Worm (Caenorhabditis elegans): Measurements from ENCODE around the gene Y53F4B.51.

Y53F4B.51 gene

DNA sequence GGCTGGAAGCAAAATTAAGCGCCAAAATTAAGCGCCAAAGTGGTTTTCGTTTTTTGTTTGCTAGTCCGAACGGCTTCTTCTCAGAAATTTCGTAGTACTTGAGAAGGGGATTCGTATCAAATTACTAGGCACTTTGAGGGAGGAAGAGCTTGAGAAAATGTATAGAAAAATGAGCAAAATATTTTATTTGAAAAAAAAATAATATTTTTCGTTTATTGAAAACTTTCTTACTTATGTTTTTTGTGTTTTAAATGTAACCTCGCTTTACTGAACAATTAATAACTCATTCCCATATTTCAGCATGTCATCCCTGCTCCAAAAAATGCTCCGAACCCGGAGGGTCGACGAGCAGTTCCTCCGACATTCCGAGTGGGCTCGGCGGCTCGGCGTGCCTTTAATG is 4.7 kb upstream of the Y53F4B.51 start, which contains the start of gene Y53F4B.12:
TSS of gene Y53F4B.12 (plus strand) at position 301 of the 400 bp plus-strand sequence.
- TF ChIP-seq hmbx-1 (tag; optimal IDR thresholded peaks at IDR 0.05) = no peak
- no peak for TF ChIP-seq sea-1 (GFP tag; conservative IDR thresholded peaks at IDR 0.05)
- no peak for TF ChIP-seq ets-7 (tag; optimal IDR thresholded peaks at IDR 0.05)
- no peak for TF ChIP-seq F13C5.2 (tag; optimal IDR thresholded peaks at IDR 0.05)
- no peak for TF ChIP-seq hnd-1 (tag; optimal IDR thresholded peaks at IDR 0.05)
- no peak for TF ChIP-seq ama-1 (optimal IDR thresholded peaks at IDR 0.05)
- TF ChIP-seq tra-4 (tag; optimal IDR thresholded peaks at IDR 0.05) = no peak
- no peak for TF ChIP-seq ceh-36 (tag; optimal IDR thresholded peaks at IDR 0.05)
- no peak for TF ChIP-seq B0310.2 (tag; optimal IDR thresholded peaks at IDR 0.05)
- no peak for TF ChIP-seq scrt-1 (GFP tag; IDR thresholded peaks at IDR 0.05)
- no peak for TF ChIP-seq tbx-37 (GFP tag; conservative IDR thresholded peaks at IDR 0.05)
- no peak for TF ChIP-seq flt-1 (GFP tag; IDR thresholded peaks at IDR 0.05)
- no peak for TF ChIP-seq pes-1 (GFP tag; IDR thresholded peaks at IDR 0.05)
- no peak for TF ChIP-seq hmg-4 (GFP tag; optimal IDR thresholded peaks at IDR 0.05)
- no peak for TF ChIP-seq aly-1 (tag; optimal IDR thresholded peaks at IDR 0.05)
- TF ChIP-seq ceh-13 (GFP tag; optimal IDR thresholded peaks at IDR 0.05) = no peak
- TF ChIP-seq tbx-11 (GFP tag; IDR thresholded peaks at IDR 0.05) = no peak

DNA sequence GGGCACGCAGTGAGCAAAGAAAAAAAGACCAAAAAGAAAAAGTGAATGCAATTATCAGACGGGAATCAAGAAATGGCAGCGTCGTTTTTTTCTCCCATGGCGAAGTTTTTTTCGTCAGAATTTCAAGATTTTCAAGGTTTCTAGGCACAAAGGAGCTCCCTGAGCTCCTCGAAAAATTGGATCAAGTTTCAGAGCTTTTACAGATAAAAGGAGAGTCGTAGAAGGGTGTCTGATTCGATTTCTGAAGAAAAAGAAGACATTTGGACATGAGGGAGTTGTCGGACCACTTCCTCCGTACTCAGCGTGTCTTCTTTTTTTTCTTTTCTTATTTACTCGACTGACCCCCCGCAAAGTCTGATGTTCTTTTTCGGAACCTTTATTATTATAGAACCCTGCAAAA is 1.4 kb upstream of the Y53F4B.51 start:
- TF ChIP-seq tbx-11 (GFP tag; IDR thresholded peaks at IDR 0.05) (no peak), hmg-4 (GFP tag; optimal IDR thresholded peaks at IDR 0.05) (no peak), ama-1 (optimal IDR thresholded peaks at IDR 0.05) (no peak), ets-7 (tag; optimal IDR thresholded peaks at IDR 0.05) (no peak), B0310.2 (tag; optimal IDR thresholded peaks at IDR 0.05) (no peak), aly-1 (tag; optimal IDR thresholded peaks at IDR 0.05) (no peak), hmbx-1 (tag; optimal IDR thresholded peaks at IDR 0.05) (no peak), F13C5.2 (tag; optimal IDR thresholded peaks at IDR 0.05) (no peak), ceh-13 (GFP tag; optimal IDR thresholded peaks at IDR 0.05) (no peak), sea-1 (GFP tag; conservative IDR thresholded peaks at IDR 0.05) (no peak), pes-1 (GFP tag; IDR thresholded peaks at IDR 0.05) (no peak), scrt-1 (GFP tag; IDR thresholded peaks at IDR 0.05) (no peak), tra-4 (tag; optimal IDR thresholded peaks at IDR 0.05) (no peak), ceh-36 (tag; optimal IDR thresholded peaks at IDR 0.05) (no peak), tbx-37 (GFP tag; conservative IDR thresholded peaks at IDR 0.05) (no peak), hnd-1 (tag; optimal IDR thresholded peaks at IDR 0.05) (no peak)

DNA sequence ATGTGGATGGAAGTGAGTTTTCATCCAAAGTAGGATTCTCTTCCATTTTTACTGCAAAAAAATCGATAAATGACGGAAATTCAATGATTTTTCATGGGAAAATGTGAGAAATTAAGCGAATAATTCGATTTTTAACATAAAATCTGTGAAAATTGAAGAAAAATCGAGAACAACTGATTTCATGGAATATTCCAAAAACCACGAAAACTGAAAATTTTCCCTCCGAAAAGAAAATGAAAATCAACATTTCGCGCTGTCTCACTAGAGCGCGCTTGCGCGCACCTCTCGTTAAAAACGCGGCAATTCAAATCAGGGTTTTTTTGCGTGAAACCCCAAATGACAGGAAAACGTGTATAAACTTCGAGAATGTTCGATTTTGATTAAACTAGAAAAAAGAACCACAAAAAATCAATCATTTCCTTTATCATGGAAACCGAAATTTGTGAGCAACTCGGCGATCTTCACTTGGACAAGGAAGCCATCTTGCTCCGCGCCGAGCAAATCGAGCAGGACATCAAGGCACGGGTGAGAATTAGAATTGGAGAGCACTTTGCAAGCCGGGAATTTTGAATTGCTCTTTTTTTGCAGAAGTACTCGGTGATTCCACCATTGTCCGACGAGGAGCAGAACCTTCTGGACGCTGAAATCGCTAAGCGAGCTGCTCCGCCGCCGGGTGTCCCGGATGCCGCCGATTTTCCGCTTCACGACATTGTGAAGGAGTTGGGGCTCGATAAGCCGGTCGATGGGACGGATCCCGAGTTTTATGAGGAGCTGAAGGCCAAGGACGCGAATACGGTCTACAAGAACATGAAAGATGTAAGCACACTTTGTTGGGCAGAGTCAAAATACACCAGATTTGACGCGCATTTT is 3.6 kb downstream of the Y53F4B.51 start, which contains the start of the genes Y53F4B.9 and Y53F4B.11:
TSS of gene Y53F4B.9 (minus strand) at position 51 of the 870 bp plus-strand sequence.
TSS of gene Y53F4B.11 (plus strand) at position 383 of the 870 bp plus-strand sequence.
- TF ChIP-seq hmg-4 (GFP tag; optimal IDR thresholded peaks at IDR 0.05) (no peak), ets-7 (tag; optimal IDR thresholded peaks at IDR 0.05) (no peak), hmbx-1 (tag; optimal IDR thresholded peaks at IDR 0.05) (no peak), hnd-1 (tag; optimal IDR thresholded peaks at IDR 0.05) (no peak), scrt-1 (GFP tag; IDR thresholded peaks at IDR 0.05) (no peak), ama-1 (optimal IDR thresholded peaks at IDR 0.05) (no peak), ceh-13 (GFP tag; optimal IDR thresholded peaks at IDR 0.05) (no peak), pes-1 (GFP tag; IDR thresholded peaks at IDR 0.05) (no peak), flt-1 (GFP tag; IDR thresholded peaks at IDR 0.05) (no peak), tbx-37 (GFP tag; conservative IDR thresholded peaks at IDR 0.05) (peak; percentile 44; the same call in 1 of the 2 replicates), ceh-36 (tag; optimal IDR thresholded peaks at IDR 0.05) (no peak), sea-1 (GFP tag; conservative IDR thresholded peaks at IDR 0.05) (peak; percentile 19; the same call in 1 of the 2 replicates), F13C5.2 (tag; optimal IDR thresholded peaks at IDR 0.05) (peak; percentile 35), tra-4 (tag; optimal IDR thresholded peaks at IDR 0.05) (no peak), aly-1 (tag; optimal IDR thresholded peaks at IDR 0.05) (no peak), B0310.2 (tag; optimal IDR thresholded peaks at IDR 0.05) (no peak), tbx-11 (GFP tag; IDR thresholded peaks at IDR 0.05) (no peak)

DNA sequence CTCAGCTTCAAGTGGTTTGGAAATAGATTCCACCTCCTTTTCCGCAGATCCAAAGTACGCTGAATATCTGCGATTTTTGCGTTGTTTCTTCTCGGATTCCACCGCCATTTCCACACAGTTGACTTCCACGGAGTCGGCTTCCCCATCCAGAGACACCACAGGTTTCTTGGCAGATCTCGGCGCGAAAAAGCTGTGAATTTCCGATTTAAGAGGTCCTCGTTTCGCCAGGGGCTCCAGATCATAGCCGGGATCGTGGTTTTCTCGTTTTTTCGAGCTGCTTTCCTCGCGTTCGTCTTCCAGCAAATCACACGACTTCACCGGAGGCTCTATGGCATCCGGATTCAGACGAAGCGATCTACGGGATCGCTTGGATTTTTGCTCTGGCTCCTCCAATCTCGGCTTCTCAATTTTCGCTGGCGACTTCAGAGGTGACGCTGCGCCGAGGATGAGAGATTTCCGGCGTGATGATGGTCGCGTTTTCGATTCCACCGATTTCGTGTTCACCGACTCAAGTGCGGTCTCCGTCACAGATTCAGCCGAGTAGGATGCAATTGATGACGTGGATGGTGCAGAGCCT is 5.7 kb downstream of the Y53F4B.51 start:
- TF ChIP-seq sea-1 (GFP tag; conservative IDR thresholded peaks at IDR 0.05) (no peak), pes-1 (GFP tag; IDR thresholded peaks at IDR 0.05) (0 out of 2 replicates have a peak, but pooled peaks have one; percentile 23), B0310.2 (tag; optimal IDR thresholded peaks at IDR 0.05) (no peak)

DNA sequence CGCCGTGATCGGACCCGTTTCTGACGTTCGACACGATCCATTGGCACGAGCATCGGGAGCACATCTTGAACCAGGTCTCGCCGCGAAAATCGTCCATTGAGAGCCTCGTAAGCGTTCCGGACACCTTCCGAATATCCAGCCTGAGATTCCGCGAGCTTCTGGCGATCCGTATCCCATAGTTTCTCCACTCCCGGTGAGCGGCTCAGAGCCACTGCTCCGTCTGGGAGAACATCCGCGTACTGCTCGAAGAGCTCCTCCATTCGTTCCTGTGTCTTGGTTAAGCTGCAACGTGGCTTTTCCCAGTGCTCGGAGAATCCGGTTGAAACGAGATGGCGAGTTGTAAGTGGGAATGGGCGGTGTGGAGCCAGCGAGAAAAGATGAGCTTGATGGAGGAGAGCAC is 9.1 kb downstream of the Y53F4B.51 start:
- TF ChIP-seq ceh-13 (GFP tag; optimal IDR thresholded peaks at IDR 0.05) = no peak
- TF ChIP-seq tbx-11 (GFP tag; IDR thresholded peaks at IDR 0.05) = no peak
- TF ChIP-seq B0310.2 (tag; optimal IDR thresholded peaks at IDR 0.05) = no peak

DNA sequence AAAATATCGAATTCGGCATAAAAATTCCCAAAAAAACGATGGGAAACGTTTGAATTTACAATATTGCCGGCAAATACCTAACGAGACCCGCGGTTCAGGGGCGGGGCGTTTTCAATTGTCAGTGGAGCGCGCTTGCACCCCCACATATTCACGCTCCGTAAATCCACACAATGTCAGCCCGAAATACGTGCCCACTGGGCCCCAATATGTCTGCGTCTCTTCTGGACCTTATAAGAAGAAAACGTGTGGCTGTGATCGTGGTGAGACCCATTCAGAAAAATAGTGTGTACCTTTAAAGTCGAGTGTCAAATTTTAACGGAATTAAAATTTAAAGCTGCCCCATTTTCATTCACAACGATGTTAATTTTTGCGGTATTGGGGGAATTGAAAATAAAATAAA is 9.7 kb downstream of the Y53F4B.51 start:
- no peak for TF ChIP-seq pes-1 (GFP tag; IDR thresholded peaks at IDR 0.05)
- no peak for TF ChIP-seq tbx-37 (GFP tag; conservative IDR thresholded peaks at IDR 0.05)
- TF ChIP-seq tra-4 (tag; optimal IDR thresholded peaks at IDR 0.05) = no peak
- no peak for TF ChIP-seq ets-7 (tag; optimal IDR thresholded peaks at IDR 0.05)
- TF ChIP-seq hnd-1 (tag; optimal IDR thresholded peaks at IDR 0.05) = no peak
- no peak for TF ChIP-seq F13C5.2 (tag; optimal IDR thresholded peaks at IDR 0.05)
- no peak for TF ChIP-seq hmbx-1 (tag; optimal IDR thresholded peaks at IDR 0.05)
- no peak for TF ChIP-seq ceh-13 (GFP tag; optimal IDR thresholded peaks at IDR 0.05)
- TF ChIP-seq scrt-1 (GFP tag; IDR thresholded peaks at IDR 0.05) = no peak
- no peak for TF ChIP-seq flt-1 (GFP tag; IDR thresholded peaks at IDR 0.05)
- TF ChIP-seq hmg-4 (GFP tag; optimal IDR thresholded peaks at IDR 0.05) = no peak

DNA sequence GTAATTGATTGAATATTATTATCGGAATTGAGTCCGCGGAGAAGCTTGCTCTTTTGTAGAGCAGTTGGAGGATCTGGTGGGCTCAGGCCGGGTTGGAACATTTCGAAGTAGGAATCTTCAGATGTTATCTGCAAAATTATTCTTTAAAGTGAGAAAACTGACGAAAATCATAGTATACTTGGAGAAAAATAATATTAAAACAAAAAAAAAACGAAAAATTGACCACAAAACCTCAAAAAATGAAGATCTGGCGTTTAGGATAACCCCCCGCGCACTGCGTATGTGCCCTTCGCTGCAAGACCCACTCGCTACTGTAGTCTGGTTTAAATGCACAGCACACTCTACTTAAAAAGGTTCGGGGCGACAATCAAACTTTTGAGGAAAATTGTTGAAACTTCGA is 10.8 kb downstream of the Y53F4B.51 start, which contains the start of gene Y53F4B.10:
TSS of gene Y53F4B.10 (minus strand) at position 101 of the 400 bp plus-strand sequence.
- TF ChIP-seq tra-4 (tag; optimal IDR thresholded peaks at IDR 0.05) = no peak
- TF ChIP-seq hmg-4 (GFP tag; optimal IDR thresholded peaks at IDR 0.05) = no peak
- no peak for TF ChIP-seq ceh-36 (tag; optimal IDR thresholded peaks at IDR 0.05)
- TF ChIP-seq scrt-1 (GFP tag; IDR thresholded peaks at IDR 0.05) = no peak
- TF ChIP-seq ets-7 (tag; optimal IDR thresholded peaks at IDR 0.05) = no peak
- TF ChIP-seq sea-1 (GFP tag; conservative IDR thresholded peaks at IDR 0.05) = no peak
- TF ChIP-seq tbx-11 (GFP tag; IDR thresholded peaks at IDR 0.05) = no peak
- TF ChIP-seq ama-1 (optimal IDR thresholded peaks at IDR 0.05) = no peak
- TF ChIP-seq hnd-1 (tag; optimal IDR thresholded peaks at IDR 0.05) = no peak
- TF ChIP-seq pes-1 (GFP tag; IDR thresholded peaks at IDR 0.05) = no peak
- no peak for TF ChIP-seq flt-1 (GFP tag; IDR thresholded peaks at IDR 0.05)
- no peak for TF ChIP-seq ceh-13 (GFP tag; optimal IDR thresholded peaks at IDR 0.05)
- TF ChIP-seq F13C5.2 (tag; optimal IDR thresholded peaks at IDR 0.05) = no peak
- no peak for TF ChIP-seq hmbx-1 (tag; optimal IDR thresholded peaks at IDR 0.05)
